Fruit fly (Drosophila melanogaster): ENCODE data around the gene CG32679.

Gene CG32679

dm6 chrX:10329659-10330289 is 37.5 kb downstream of the CG32679 start, which contains the start of gene Gip:
Gene Gip (minus strand): TSS chrX:10329872.
- no peak for TF ChIP-seq Myc (optimal IDR thresholded peaks at IDR 0.05)
- no peak for TF ChIP-seq h (optimal IDR thresholded peaks at IDR 0.05)
- no peak for TF ChIP-seq psq (optimal IDR thresholded peaks at IDR 0.05)
- no peak for TF ChIP-seq ttk (optimal IDR thresholded peaks at IDR 0.05)
- no peak for TF ChIP-seq Sin3A (optimal IDR thresholded peaks at IDR 0.05)
- TF ChIP-seq insv (optimal IDR thresholded peaks at IDR 0.05) = no peak

dm6 chrX:10326346-10326830 is 40.9 kb downstream of the CG32679 start, which contains the start of gene CG2909:
Gene CG2909 (plus strand): TSS chrX:10326464.
- peak; percentile 16 for TF ChIP-seq psq (optimal IDR thresholded peaks at IDR 0.05)
- TF ChIP-seq ttk (optimal IDR thresholded peaks at IDR 0.05) = no peak

- TF ChIP-seq insv (optimal IDR thresholded peaks at IDR 0.05) (no peak), ttk (optimal IDR thresholded peaks at IDR 0.05) (no peak), psq (optimal IDR thresholded peaks at IDR 0.05) (no peak), Sin3A (optimal IDR thresholded peaks at IDR 0.05) (no peak), h (optimal IDR thresholded peaks at IDR 0.05) (no peak), Myc (optimal IDR thresholded peaks at IDR 0.05) (no peak)
These were observed 41.5 kb downstream of the CG32679 start, which contains the start of gene alpha-Man-Ia for dm6 chrX:10325567-10326345. Gene alpha-Man-Ia (minus strand): TSS chrX:10325958.

dm6 chrX:10324836-10325566 is 42.3 kb downstream of the CG32679 start:
- TF ChIP-seq psq (optimal IDR thresholded peaks at IDR 0.05) (no peak), Sin3A (optimal IDR thresholded peaks at IDR 0.05) (no peak), ttk (optimal IDR thresholded peaks at IDR 0.05) (no peak)

- TF ChIP-seq insv (optimal IDR thresholded peaks at IDR 0.05) = no peak
- no peak for TF ChIP-seq h (optimal IDR thresholded peaks at IDR 0.05)
- no peak for TF ChIP-seq ttk (optimal IDR thresholded peaks at IDR 0.05)
- no peak for TF ChIP-seq psq (optimal IDR thresholded peaks at IDR 0.05)
- no peak for TF ChIP-seq Sin3A (optimal IDR thresholded peaks at IDR 0.05)
- no peak for TF ChIP-seq Myc (optimal IDR thresholded peaks at IDR 0.05)
These were observed 45.0 kb downstream of the CG32679 start for dm6 chrX:10322292-10322691.

dm6 chrX:10320425-10320978 is 46.8 kb downstream of the CG32679 start:
- TF ChIP-seq Sin3A (optimal IDR thresholded peaks at IDR 0.05) (no peak), Myc (optimal IDR thresholded peaks at IDR 0.05) (no peak), insv (optimal IDR thresholded peaks at IDR 0.05) (no peak), ttk (optimal IDR thresholded peaks at IDR 0.05) (no peak), h (optimal IDR thresholded peaks at IDR 0.05) (no peak), psq (optimal IDR thresholded peaks at IDR 0.05) (no peak)

- no peak for TF ChIP-seq ttk (optimal IDR thresholded peaks at IDR 0.05)
These were observed 48.2 kb downstream of the CG32679 start for dm6 chrX:10318962-10319571.

- TF ChIP-seq h (optimal IDR thresholded peaks at IDR 0.05) (no peak), insv (optimal IDR thresholded peaks at IDR 0.05) (no peak), psq (optimal IDR thresholded peaks at IDR 0.05) (no peak), Sin3A (optimal IDR thresholded peaks at IDR 0.05) (no peak), ttk (optimal IDR thresholded peaks at IDR 0.05) (no peak), Myc (optimal IDR thresholded peaks at IDR 0.05) (no peak)
These were observed 48.8 kb downstream of the CG32679 start for dm6 chrX:10318416-10318961.
